Fruit fly (Drosophila melanogaster) whole organism, embryonic: Measurements from ENCODE around the gene CG16717.

Experiments used
- Aef1 ChIP-seq: fragments of 200-800 bp; sonication (Bioruptor generic); IDR thresholded peaks from 3 replicates; pipeline ENCODE4 v1.3.6; 2022; ENCODE audit warnings: missing biosample characterization, missing genetic modification characterization
- Antp ChIP-seq: fragments of 200-800 bp; sonication (Bioruptor generic); optimal IDR thresholded peaks from 3 replicates; lab custom pipeline; 2016; ENCODE audit warnings: missing biosample characterization, missing genetic modification characterization
- CG10147 ChIP-seq: fragments of 200-800 bp; sonication (Bioruptor generic); optimal IDR thresholded peaks from 2 replicates; lab custom pipeline; 2019; ENCODE audit warnings: missing biosample characterization, mild to moderate bottlenecking, missing genetic modification characterization, moderate library complexity
- CG10979 ChIP-seq: fragments of 200-800 bp; sonication (Bioruptor generic); optimal IDR thresholded peaks from 2 replicates; lab custom pipeline; 2018; ENCODE audit warnings: missing biosample characterization, mild to moderate bottlenecking, missing genetic modification characterization, moderate library complexity
- CG11560 ChIP-seq: fragments of 200-800 bp; sonication (Bioruptor generic); IDR thresholded peaks from 3 replicates; pipeline ENCODE4 v1.3.6; 2022; ENCODE audit warnings: missing biosample characterization, missing genetic modification characterization
- CG12942 ChIP-seq: fragments of 200-800 bp; sonication (Bioruptor generic); optimal IDR thresholded peaks from 3 replicates; lab custom pipeline; 2016; ENCODE audit warnings: missing biosample characterization, missing genetic modification characterization
- CG14860 ChIP-seq: fragments of 200-800 bp; sonication (Bioruptor generic); IDR thresholded peaks from 3 replicates; pipeline ENCODE4 v1.3.6; 2022; ENCODE audit warnings: missing biosample characterization, missing genetic modification characterization; ENCODE audit not compliant: partially characterized antibody
- CG16779 ChIP-seq: fragments of 200-800 bp; sonication (Bioruptor generic); IDR thresholded peaks from 2 replicates; pipeline ENCODE4 v1.3.6; 2022; ENCODE audit warnings: missing biosample characterization, missing genetic modification characterization
- CG16813 ChIP-seq: fragments of 200-800 bp; sonication (Bioruptor generic); IDR thresholded peaks from 3 replicates; pipeline ENCODE4 v1.3.6; 2022; ENCODE audit warnings: missing biosample characterization, missing genetic modification characterization; ENCODE audit not compliant: partially characterized antibody
- CG18011 ChIP-seq: fragments of 200-800 bp; sonication (Bioruptor generic); optimal IDR thresholded peaks from 2 replicates; lab custom pipeline; 2017; ENCODE audit warnings: missing biosample characterization, missing genetic modification characterization, mild to moderate bottlenecking, moderate library complexity, missing genotype
- CG32772 ChIP-seq: fragments of 200-800 bp; sonication (Bioruptor generic); IDR thresholded peaks from 2 replicates; pipeline ENCODE4 v1.3.6; 2022; ENCODE audit warnings: missing biosample characterization, missing genetic modification characterization
- CG33213 ChIP-seq: fragments of 200-800 bp; sonication (Bioruptor generic); optimal IDR thresholded peaks from 3 replicates; lab custom pipeline; 2016; ENCODE audit warnings: missing biosample characterization, missing genetic modification characterization
- CG3847 ChIP-seq: fragments of 200-800 bp; sonication (Bioruptor generic); IDR thresholded peaks from 2 replicates; pipeline ENCODE4 v1.3.6; 2022; ENCODE audit warnings: missing biosample characterization, missing genetic modification characterization
- CG4730 ChIP-seq: fragments of 200-800 bp; sonication (Bioruptor generic); IDR thresholded peaks from 2 replicates; pipeline ENCODE4 v1.3.6; 2022; ENCODE audit warnings: missing biosample characterization, missing genetic modification characterization
- CG7556 ChIP-seq: fragments of 200-800 bp; sonication (Bioruptor generic); optimal IDR thresholded peaks from 2 replicates; lab custom pipeline; 2017; ENCODE audit warnings: missing biosample characterization, mild to moderate bottlenecking, missing genetic modification characterization
- CrebB ChIP-seq: fragments of 200-800 bp; sonication (Bioruptor generic); optimal IDR thresholded peaks from 3 replicates; lab custom pipeline; 2018; ENCODE audit warnings: missing biosample characterization, mild to moderate bottlenecking, missing genetic modification characterization
- Dll ChIP-seq: fragments of 200-800 bp; sonication (Bioruptor generic); IDR thresholded peaks from 4 replicates; pipeline ENCODE4 v1.3.6; 2022; ENCODE audit warnings: missing biosample characterization, missing genetic modification characterization; ENCODE audit not compliant: partially characterized antibody
- Doc3 ChIP-seq: fragments of 200-800 bp; sonication (Bioruptor generic); IDR thresholded peaks from 3 replicates; pipeline ENCODE4 v1.3.6; 2022; ENCODE audit warnings: missing biosample characterization, missing genetic modification characterization; ENCODE audit not compliant: partially characterized antibody
- Ets65A ChIP-seq: fragments of 200-800 bp; sonication (Bioruptor generic); peaks from one replicate; lab custom pipeline; 2016; ENCODE audit warnings: missing biosample characterization, missing genetic modification characterization
- HmgZ ChIP-seq: fragments of 200-800 bp; sonication (Bioruptor generic); optimal IDR thresholded peaks from 2 replicates; lab custom pipeline; 2018; ENCODE audit warnings: missing biosample characterization, mild to moderate bottlenecking, missing genetic modification characterization
- Jarid2 ChIP-seq: fragments of 200-800 bp; sonication (Bioruptor generic); optimal IDR thresholded peaks from 3 replicates; lab custom pipeline; 2017; ENCODE audit warnings: mild to moderate bottlenecking, missing biosample characterization, missing genetic modification reagents, missing genetic modification characterization
- Kr ChIP-seq: fragments of 200-800 bp; sonication (Bioruptor generic); optimal IDR thresholded peaks from 2 replicates; lab custom pipeline; 2017; ENCODE audit warnings: missing biosample characterization, mild to moderate bottlenecking, missing genetic modification characterization
- Lhr ChIP-seq: fragments of 200-800 bp; sonication (Bioruptor generic); optimal IDR thresholded peaks from 3 replicates; lab custom pipeline; 2017; ENCODE audit warnings: mild to moderate bottlenecking, missing biosample characterization, missing genetic modification reagents, missing genetic modification characterization
- Mad ChIP-seq: fragments of 200-800 bp; sonication (Bioruptor generic); optimal IDR thresholded peaks from 2 replicates; lab custom pipeline; 2016; ENCODE audit warnings: missing biosample characterization, missing genetic modification characterization
- NC2β ChIP-seq: fragments of 200-800 bp; sonication (Bioruptor generic); optimal IDR thresholded peaks from 2 replicates; lab custom pipeline; 2016; ENCODE audit warnings: missing biosample characterization, missing genetic modification characterization
- NFAT ChIP-seq: fragments of 200-800 bp; sonication (Bioruptor generic); IDR thresholded peaks from 2 replicates; pipeline ENCODE4 v1.3.6; 2022; ENCODE audit warnings: missing biosample characterization, missing genetic modification characterization
- Neu2 ChIP-seq: fragments of 200-800 bp; sonication (Bioruptor generic); optimal IDR thresholded peaks from 3 replicates; lab custom pipeline; 2016; ENCODE audit warnings: missing biosample characterization, missing genetic modification characterization, borderline replicate concordance
- Nf-YC ChIP-seq: fragments of 200-800 bp; optimal IDR thresholded peaks from 3 replicates; lab custom pipeline; 2019; ENCODE audit warnings: missing biosample characterization, mild to moderate bottlenecking, missing genetic modification characterization, moderate library complexity
- Oaz ChIP-seq: fragments of 200-800 bp; sonication (Bioruptor generic); IDR thresholded peaks from 2 replicates; pipeline ENCODE4 v1.3.6; 2022; ENCODE audit warnings: missing biosample characterization, missing genetic modification characterization
- PHDP ChIP-seq: fragments of 200-800 bp; sonication (Bioruptor generic); optimal IDR thresholded peaks from 3 replicates; lab custom pipeline; 2018; ENCODE audit warnings: missing biosample characterization, mild to moderate bottlenecking, missing genetic modification characterization, moderate library complexity
- ab ChIP-seq: fragments of 200-800 bp; sonication (Bioruptor generic); optimal IDR thresholded peaks from 2 replicates; lab custom pipeline; 2016; ENCODE audit warnings: missing biosample characterization, missing genetic modification characterization
- ara ChIP-seq: fragments of 200-800 bp; sonication (Bioruptor generic); IDR thresholded peaks from 2 replicates; pipeline ENCODE4 v1.3.6; 2022; ENCODE audit warnings: missing biosample characterization, missing genetic modification characterization
- chn ChIP-seq: fragments of 200-800 bp; sonication (Bioruptor generic); optimal IDR thresholded peaks from 2 replicates; lab custom pipeline; 2016; ENCODE audit warnings: missing biosample characterization, missing genetic modification characterization
- corto ChIP-seq: fragments of 200-800 bp; sonication (Bioruptor generic); optimal IDR thresholded peaks from 2 replicates; lab custom pipeline; 2016; ENCODE audit warnings: missing biosample characterization, mild to moderate bottlenecking, missing genetic modification characterization, moderate library complexity
- dpn ChIP-seq, 2 experiments: fragments of 200-800 bp; sonication (Bioruptor generic); optimal IDR thresholded peaks; 3 replicates each; lab custom pipeline; 2016; ENCODE audit warnings: missing biosample characterization in 2 of 2, missing genetic modification characterization in 2 of 2
- en ChIP-seq: fragments of 200-800 bp; sonication (Bioruptor generic); optimal IDR thresholded peaks from 2 replicates; lab custom pipeline; 2016; ENCODE audit warnings: missing biosample characterization, missing genetic modification characterization
- fd3F ChIP-seq: fragments of 200-800 bp; sonication (Bioruptor generic); optimal IDR thresholded peaks from 2 replicates; lab custom pipeline; 2018; ENCODE audit warnings: missing biosample characterization, mild to moderate bottlenecking, missing genetic modification characterization, moderate library complexity
- ftz-f1 ChIP-seq: fragments of 200-800 bp; sonication (Bioruptor generic); optimal IDR thresholded peaks from 2 replicates; lab custom pipeline; 2016; ENCODE audit warnings: missing biosample characterization, missing genetic modification characterization
- gro ChIP-seq: fragments of 200-800 bp; sonication (Bioruptor generic); optimal IDR thresholded peaks from 2 replicates; lab custom pipeline; 2016; ENCODE audit warnings: missing biosample characterization, missing genetic modification characterization
- gt ChIP-seq: fragments of 200-800 bp; sonication (Bioruptor generic); IDR thresholded peaks from 2 replicates; pipeline ENCODE4 v1.3.6; 2022; ENCODE audit warnings: missing biosample characterization, missing genetic modification characterization
- jigr1 ChIP-seq: fragments of 200-800 bp; sonication (Bioruptor generic); IDR thresholded peaks from 3 replicates; pipeline ENCODE4 v1.3.6; 2022; ENCODE audit warnings: missing biosample characterization, missing genetic modification characterization
- odd ChIP-seq: fragments of 200-800 bp; sonication (Bioruptor generic); optimal IDR thresholded peaks from 2 replicates; lab custom pipeline; 2017; ENCODE audit warnings: missing biosample characterization, mild to moderate bottlenecking, missing genetic modification characterization
- pfk ChIP-seq: fragments of 200-800 bp; sonication (Bioruptor generic); optimal IDR thresholded peaks from 2 replicates; lab custom pipeline; 2018; ENCODE audit warnings: missing biosample characterization, mild to moderate bottlenecking, missing genetic modification characterization, moderate library complexity
- sd ChIP-seq: fragments of 200-800 bp; sonication (Bioruptor generic); optimal IDR thresholded peaks from 3 replicates; lab custom pipeline; 2018; ENCODE audit warnings: missing biosample characterization, mild to moderate bottlenecking, missing genetic modification characterization, moderate library complexity
- sim ChIP-seq: fragments of 200-800 bp; sonication (Bioruptor generic); IDR thresholded peaks from 2 replicates; pipeline ENCODE4 v1.3.6; 2022; ENCODE audit warnings: missing biosample characterization, missing genetic modification characterization
- sob ChIP-seq: fragments of 200-800 bp; sonication (Bioruptor generic); IDR thresholded peaks from 2 replicates; pipeline ENCODE4 v1.3.6; 2022; ENCODE audit warnings: missing biosample characterization, missing genetic modification characterization
- sqz ChIP-seq: fragments of 200-800 bp; sonication (Bioruptor generic); optimal IDR thresholded peaks from 3 replicates; lab custom pipeline; 2018; ENCODE audit warnings: missing biosample characterization, mild to moderate bottlenecking, missing genetic modification characterization
- stc ChIP-seq: fragments of 200-800 bp; sonication (Bioruptor generic); IDR thresholded peaks from 2 replicates; pipeline ENCODE4 v1.3.6; 2022; ENCODE audit warnings: missing biosample characterization, missing genetic modification characterization
- unc-4 ChIP-seq: fragments of 200-800 bp; sonication (Bioruptor generic); IDR thresholded peaks from 2 replicates; pipeline ENCODE4 v1.3.6; 2022; ENCODE audit warnings: missing biosample characterization, missing genetic modification characterization; ENCODE audit not compliant: partially characterized antibody
- z ChIP-seq: fragments of 200-800 bp; sonication (Bioruptor generic); IDR thresholded peaks from 3 replicates; pipeline ENCODE4 v1.3.6; 2022; ENCODE audit warnings: missing biosample characterization, missing genetic modification characterization
- zf30C ChIP-seq: fragments of 200-800 bp; sonication (Bioruptor generic); optimal IDR thresholded peaks from 3 replicates; lab custom pipeline; 2018; ENCODE audit warnings: missing biosample characterization, mild to moderate bottlenecking, missing genetic modification characterization

CG16717 gene

DNA sequence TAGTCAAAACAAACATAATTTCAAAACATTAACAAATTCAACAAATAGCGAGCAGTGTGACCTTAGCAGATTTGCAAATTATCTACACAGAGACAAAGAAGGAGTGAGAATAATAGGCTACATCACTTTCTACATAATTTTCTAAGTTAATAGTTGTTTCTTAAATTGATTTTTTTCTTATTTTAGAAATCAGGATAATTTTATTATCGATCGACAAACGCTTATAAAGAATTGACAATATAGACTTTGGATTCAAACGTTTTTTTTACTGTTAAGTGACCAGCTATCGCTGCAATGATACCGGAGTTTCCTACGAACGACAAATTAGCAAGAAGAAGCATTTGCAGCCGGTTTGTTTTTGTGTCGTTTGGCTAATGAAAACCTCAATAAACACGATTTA is 44.1 kb downstream of the CG16717 start, which contains the start of the genes nbs and defl (continued):
- TF ChIP-seq Ets65A (GFP tag; lab: Kevin White, UChicago) (peak; percentile 95), en (GFP tag; lab: Kevin White, UChicago) (no peak), CG18011 (GFP tag; lab: Kevin White, UChicago) (peak; percentile 22), Nf-YC (tag; lab: Kevin White, UChicago) (peak; percentile 82), corto (no peak), ab (GFP tag; lab: Kevin White, UChicago) (no peak), CG11560 (tag; lab: Robert Waterston, UW) (no peak), stc (GFP tag; lab: Robert Waterston, UW) (peak; percentile 62; the same call in 1 of the 2 replicates), CG12942 (GFP tag; lab: Kevin White, UChicago) (peak; percentile 64), chn (peak; percentile 46), zf30C (GFP tag; lab: Kevin White, UChicago) (peak; percentile 97), Mad (peak; percentile 62), sob (GFP tag; lab: Robert Waterston, UW) (peak; percentile 87), jigr1 (no peak), CG33213 (GFP tag; lab: Kevin White, UChicago) (no peak), CG14860 (GFP tag; lab: Robert Waterston, UW) (peak; percentile 31; the same call in 1 of the 3 replicates), sim (no peak), Kr (GFP tag; lab: Kevin White, UChicago) (no peak), Dll (peak; percentile 75), gt (GFP tag; lab: Robert Waterston, UW) (no peak), NC2β (peak; percentile 31), z (GFP tag; lab: Robert Waterston, UW) (no peak), fd3F (peak; percentile 49), dpn (GFP tag; optimal IDR thresholded peaks at IDR 0.05; lab: Kevin White, UChicago) (peak; percentile 77 to 86), CG10979 (tag; lab: Kevin White, UChicago) (peak; percentile 46), Lhr (GFP tag; lab: Kevin White, UChicago) (no peak), odd (GFP tag; lab: Kevin White, UChicago) (no peak), HmgZ (tag; lab: Kevin White, UChicago) (peak; percentile 58), ftz-f1 (GFP tag; lab: Kevin White, UChicago) (no peak), pfk (no peak), Doc3 (GFP tag; lab: Robert Waterston, UW) (no peak; the same call in 2 of the 3 replicates), CG3847 (GFP tag; lab: Robert Waterston, UW) (peak; percentile 82), sqz (GFP tag; lab: Kevin White, UChicago) (no peak), gro (peak; percentile 57), unc-4 (GFP tag; lab: Robert Waterston, UW) (peak; percentile 63; the same call in 1 of the 2 replicates), CG16813 (peak; percentile 52), Neu2 (no peak), CG16779 (GFP tag; lab: Robert Waterston, UW) (no peak), CG10147 (GFP tag; lab: Kevin White, UChicago) (peak; percentile 53), sd (tag; lab: Kevin White, UChicago) (no peak), ara (GFP tag; lab: Robert Waterston, UW) (peak; percentile 71; the same call in 1 of the 2 replicates), PHDP (peak; percentile 56), Antp (GFP tag; lab: Kevin White, UChicago) (peak; percentile 48), Aef1 (peak; percentile 74), CrebB (no peak), CG32772 (GFP tag; lab: Robert Waterston, UW) (peak; percentile 69), NFAT (GFP tag; lab: Robert Waterston, UW) (peak; percentile 67; the same call in 1 of the 2 replicates), CG7556 (GFP tag; lab: Kevin White, UChicago) (peak; percentile 37), Jarid2 (GFP tag; lab: Kevin White, UChicago) (no peak), Oaz (no peak), CG4730 (GFP tag; lab: Robert Waterston, UW) (peak; percentile 55)
